ENCODE assay signal across 1 fruit fly cellular context in the genomic region with DNA sequence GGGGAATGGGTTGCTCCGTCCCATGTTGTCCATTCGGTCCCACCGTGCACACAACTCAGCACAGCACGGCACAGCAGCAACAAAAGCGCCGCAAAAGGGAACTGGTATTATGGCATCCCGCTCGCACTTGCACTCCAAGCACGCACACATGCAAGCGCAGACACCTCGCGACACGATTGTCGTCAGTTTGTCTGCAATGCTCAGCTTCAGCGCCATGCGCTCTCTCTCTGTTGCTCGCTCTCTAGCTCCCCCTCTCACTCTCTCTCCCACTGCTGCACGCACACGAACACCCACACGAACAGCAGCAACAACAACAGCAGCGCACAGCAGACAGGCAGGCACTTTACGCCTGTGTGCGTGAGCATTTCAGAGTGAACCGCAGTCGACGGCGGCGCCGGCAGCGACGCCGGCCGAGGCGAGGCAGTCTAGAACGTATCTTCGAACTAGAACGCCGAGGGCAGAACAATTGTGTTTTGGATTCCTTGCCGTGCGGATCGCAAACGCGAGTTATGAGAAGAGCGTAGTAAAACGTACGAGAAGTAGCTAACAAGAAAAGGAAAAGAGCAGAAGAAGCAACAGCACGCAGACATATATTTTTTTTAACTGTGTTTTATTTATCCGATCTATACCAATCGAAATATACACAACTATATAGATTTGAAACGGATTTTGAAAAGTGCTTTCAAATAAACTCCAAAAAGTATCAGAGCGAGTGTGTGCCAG.
TF ChIP-seq lines count a peak whose summit lies in the region.

Gene brk, plus strand, starts transcription at position 462 of the 723 bp plus-strand sequence.

TF ChIP-seq in whole organism, embryonic, 481 proteins besides CTCF, POLR2A, EP300 and RAD21 (continued from another document and continues in another):
- TF ChIP-seq CG31388 (GFP tag; optimal IDR thresholded peaks at IDR 0.05; lab: Kevin White, UChicago), result no peak
- TF ChIP-seq psq (GFP tag; optimal IDR thresholded peaks at IDR 0.05; lab: Kevin White, UChicago), result no peak
- TF ChIP-seq al (GFP tag; IDR thresholded peaks at IDR 0.05; lab: Robert Waterston, UW), result no peak
- TF ChIP-seq gt (GFP tag; IDR thresholded peaks at IDR 0.05; lab: Robert Waterston, UW), result no peak
- TF ChIP-seq hth (optimal IDR thresholded peaks at IDR 0.05; lab: Kevin White, UChicago), result no peak
- TF ChIP-seq CG34224 (GFP tag; IDR thresholded peaks at IDR 0.05; lab: Robert Waterston, UW; ENCODE audit: partially characterized antibody), result peak; percentile 53; the same call in 1 of the 3 replicates
- TF ChIP-seq maf-S (GFP tag; optimal IDR thresholded peaks at IDR 0.05; lab: Kevin White, UChicago), result no peak
- TF ChIP-seq B-H1 (GFP tag; IDR thresholded peaks at IDR 0.05; lab: Robert Waterston, UW), result no peak
- no peak for TF ChIP-seq CG18619 (GFP tag; optimal IDR thresholded peaks at IDR 0.05; lab: Kevin White, UChicago)
- TF ChIP-seq p53 (GFP tag; optimal IDR thresholded peaks at IDR 0.05; lab: Kevin White, UChicago), result no peak
- TF ChIP-seq CG12071 (GFP tag; optimal IDR thresholded peaks at IDR 0.05; lab: Kevin White, UChicago), result no peak
- no peak for TF ChIP-seq lov (optimal IDR thresholded peaks at IDR 0.05; lab: Kevin White, UChicago)
- peak; percentile 44; the same call in 1 of the 3 replicates for TF ChIP-seq lov (GFP tag; IDR thresholded peaks at IDR 0.05; lab: Robert Waterston, UW)
- no peak for TF ChIP-seq lmd (GFP tag; IDR thresholded peaks at IDR 0.05; lab: Robert Waterston, UW)
- TF ChIP-seq jing (GFP tag; optimal IDR thresholded peaks at IDR 0.05; lab: Kevin White, UChicago), result no peak
- no peak for TF ChIP-seq sqz (GFP tag; optimal IDR thresholded peaks at IDR 0.05; lab: Kevin White, UChicago)
- no peak for TF ChIP-seq dm (GFP tag; optimal IDR thresholded peaks at IDR 0.05; lab: Kevin White, UChicago)
- TF ChIP-seq Blimp-1 (GFP tag; optimal IDR thresholded peaks at IDR 0.05; lab: Kevin White, UChicago), result no peak
- TF ChIP-seq Adf1 (GFP tag; IDR thresholded peaks at IDR 0.05; lab: Robert Waterston, UW), result peak; percentile 100
- no peak for TF ChIP-seq CG3995 (GFP tag; optimal IDR thresholded peaks at IDR 0.05; lab: Kevin White, UChicago)
- no peak for TF ChIP-seq TFAM (GFP tag; optimal IDR thresholded peaks at IDR 0.05; lab: Kevin White, UChicago)
- peak; percentile 37; the same call in 1 of the 2 replicates for TF ChIP-seq unc-4 (GFP tag; IDR thresholded peaks at IDR 0.05; lab: Robert Waterston, UW; ENCODE audit: partially characterized antibody)
- TF ChIP-seq sens-2 (GFP tag; IDR thresholded peaks at IDR 0.05; lab: Robert Waterston, UW), result no peak
- no peak for TF ChIP-seq CG6854 (GFP tag; optimal IDR thresholded peaks at IDR 0.05; lab: Kevin White, UChicago)
- TF ChIP-seq CG30403 (GFP tag; optimal IDR thresholded peaks at IDR 0.05; lab: Kevin White, UChicago), result no peak
- TF ChIP-seq HLH54F (GFP tag; optimal IDR thresholded peaks at IDR 0.05; lab: Kevin White, UChicago), result no peak
- no peak for TF ChIP-seq BEAF-32 (GFP tag; optimal IDR thresholded peaks at IDR 0.05; lab: Kevin White, UChicago)
- peak; percentile 97 for TF ChIP-seq crol (GFP tag; IDR thresholded peaks at IDR 0.05; lab: Robert Waterston, UW)
- TF ChIP-seq CG2875 (GFP tag; optimal IDR thresholded peaks at IDR 0.05; lab: Kevin White, UChicago), result no peak
- TF ChIP-seq CG11456 (GFP tag; IDR thresholded peaks at IDR 0.05; lab: Robert Waterston, UW), result no peak
- TF ChIP-seq sc (optimal IDR thresholded peaks at IDR 0.05; lab: Kevin White, UChicago), result no peak
- no peak for TF ChIP-seq sc (GFP tag; optimal IDR thresholded peaks at IDR 0.05; lab: Kevin White, UChicago)
- no peak for TF ChIP-seq Fer1 (GFP tag; optimal IDR thresholded peaks at IDR 0.05; lab: Kevin White, UChicago)
- no peak for TF ChIP-seq ap (GFP tag; IDR thresholded peaks at IDR 0.05; lab: Robert Waterston, UW)
- no peak for TF ChIP-seq CG7963 (GFP tag; IDR thresholded peaks at IDR 0.05; lab: Robert Waterston, UW; ENCODE audit: partially characterized antibody)
- no peak for TF ChIP-seq dmrt11E (tag; optimal IDR thresholded peaks at IDR 0.05; lab: Kevin White, UChicago)
- no peak for TF ChIP-seq repo (GFP tag; optimal IDR thresholded peaks at IDR 0.05; lab: Kevin White, UChicago)
- TF ChIP-seq CG11695 (GFP tag; IDR thresholded peaks at IDR 0.05; lab: Robert Waterston, UW), result no peak
- TF ChIP-seq Opbp (GFP tag; IDR thresholded peaks at IDR 0.05; lab: Robert Waterston, UW; ENCODE audit: partially characterized antibody), result no peak
- TF ChIP-seq CG13296 (GFP tag; optimal IDR thresholded peaks at IDR 0.05; lab: Kevin White, UChicago), result no peak
- TF ChIP-seq Ada2b (GFP tag; IDR thresholded peaks at IDR 0.05; lab: Robert Waterston, UW), result no peak
- no peak for TF ChIP-seq Nf-YB (GFP tag; optimal IDR thresholded peaks at IDR 0.05; lab: Kevin White, UChicago)
- TF ChIP-seq H15 (GFP tag; IDR thresholded peaks at IDR 0.05; lab: Robert Waterston, UW), result no peak
- no peak for TF ChIP-seq GATAe (GFP tag; conservative IDR thresholded peaks at IDR 0.05; lab: Robert Waterston, UW)
- no peak for TF ChIP-seq Lhr (GFP tag; optimal IDR thresholded peaks at IDR 0.05; lab: Kevin White, UChicago)
- TF ChIP-seq vnd (GFP tag; IDR thresholded peaks at IDR 0.05; lab: Robert Waterston, UW; ENCODE audit: partially characterized antibody), result no peak
- TF ChIP-seq Gug (GFP tag; IDR thresholded peaks at IDR 0.05; lab: Robert Waterston, UW), result no peak
- TF ChIP-seq zfh1 (GFP tag; IDR thresholded peaks at IDR 0.05; lab: Robert Waterston, UW), result 0 out of 3 replicates have a peak, but pooled peaks have one; percentile 23
- no peak for TF ChIP-seq CG15011 (GFP tag; optimal IDR thresholded peaks at IDR 0.05; lab: Kevin White, UChicago)
- no peak for TF ChIP-seq CG12236 (GFP tag; optimal IDR thresholded peaks at IDR 0.05; lab: Kevin White, UChicago)
- TF ChIP-seq Nf-YC (tag; optimal IDR thresholded peaks at IDR 0.05; lab: Kevin White, UChicago), result no peak
- no peak for TF ChIP-seq D19A (tag; optimal IDR thresholded peaks at IDR 0.05; lab: Kevin White, UChicago)
- peak; percentile 98 for TF ChIP-seq CG8478 (optimal IDR thresholded peaks at IDR 0.05; lab: Kevin White, UChicago)
- no peak for TF ChIP-seq YL-1 (GFP tag; optimal IDR thresholded peaks at IDR 0.05; lab: Kevin White, UChicago)
- TF ChIP-seq ham (GFP tag; IDR thresholded peaks at IDR 0.05; lab: Robert Waterston, UW), result no peak
- TF ChIP-seq CG6689 (GFP tag; IDR thresholded peaks at IDR 0.05; lab: Robert Waterston, UW), result no peak
- no peak for TF ChIP-seq az2 (GFP tag; optimal IDR thresholded peaks at IDR 0.05; lab: Kevin White, UChicago)
- no peak for TF ChIP-seq CG17385 (GFP tag; optimal IDR thresholded peaks at IDR 0.05; lab: Kevin White, UChicago)
- TF ChIP-seq CG8089 (GFP tag; optimal IDR thresholded peaks at IDR 0.05; lab: Kevin White, UChicago), result no peak
- no peak for TF ChIP-seq Chrac-16 (GFP tag; optimal IDR thresholded peaks at IDR 0.05; lab: Kevin White, UChicago)
- TF ChIP-seq salm (tag; optimal IDR thresholded peaks at IDR 0.05; lab: Kevin White, UChicago), result no peak
- no peak for TF ChIP-seq Dref (GFP tag; IDR thresholded peaks at IDR 0.05; lab: Robert Waterston, UW)
- no peak for TF ChIP-seq CG5245 (GFP tag; optimal IDR thresholded peaks at IDR 0.05; lab: Kevin White, UChicago)
- TF ChIP-seq luna (GFP tag; optimal IDR thresholded peaks at IDR 0.05; lab: Kevin White, UChicago), result no peak
- no peak for TF ChIP-seq nom (GFP tag; optimal IDR thresholded peaks at IDR 0.05; lab: Kevin White, UChicago)
- TF ChIP-seq Ets65A (GFP tag; lab: Kevin White, UChicago), result no peak
- TF ChIP-seq slbo (GFP tag; IDR thresholded peaks at IDR 0.05; lab: Robert Waterston, UW), result no peak
- TF ChIP-seq ab (GFP tag; optimal IDR thresholded peaks at IDR 0.05; lab: Kevin White, UChicago), result no peak
- TF ChIP-seq Dip2 (GFP tag; IDR thresholded peaks at IDR 0.05; lab: Robert Waterston, UW), result no peak
- 0 out of 2 replicates have a peak, but pooled peaks have one; percentile 36 for TF ChIP-seq klu (GFP tag; IDR thresholded peaks at IDR 0.05; lab: Robert Waterston, UW)
- TF ChIP-seq CG8924 (tag; optimal IDR thresholded peaks at IDR 0.05; lab: Kevin White, UChicago), result no peak
- TF ChIP-seq tio (GFP tag; optimal IDR thresholded peaks at IDR 0.05; lab: Kevin White, UChicago), result no peak
- no peak; the same call in 1 of the 2 replicates for TF ChIP-seq Bgb (GFP tag; IDR thresholded peaks at IDR 0.05; lab: Robert Waterston, UW; ENCODE audit: partially characterized antibody)
- no peak for TF ChIP-seq CG7786 (GFP tag; optimal IDR thresholded peaks at IDR 0.05; lab: Kevin White, UChicago)
- no peak; the same call in 1 of the 2 replicates for TF ChIP-seq ato (GFP tag; IDR thresholded peaks at IDR 0.05; lab: Robert Waterston, UW; ENCODE audit: partially characterized antibody)
- TF ChIP-seq run (tag; optimal IDR thresholded peaks at IDR 0.05; lab: Kevin White, UChicago), result no peak
- no peak for TF ChIP-seq CG10366 (GFP tag; IDR thresholded peaks at IDR 0.05; lab: Robert Waterston, UW)
- TF ChIP-seq Mrtf (GFP tag; IDR thresholded peaks at IDR 0.05; lab: Robert Waterston, UW), result no peak
- TF ChIP-seq Hand (GFP tag; optimal IDR thresholded peaks at IDR 0.05; lab: Kevin White, UChicago), result no peak
- no peak for TF ChIP-seq pnt (GFP tag; optimal IDR thresholded peaks at IDR 0.05; lab: Kevin White, UChicago)
- TF ChIP-seq sr (GFP tag; IDR thresholded peaks at IDR 0.05; lab: Robert Waterston, UW), result peak; percentile 98
- TF ChIP-seq dpn (GFP tag; optimal IDR thresholded peaks at IDR 0.05; lab: Kevin White, UChicago), result no peak
- no peak for TF ChIP-seq CG2116 (GFP tag; optimal IDR thresholded peaks at IDR 0.05; lab: Kevin White, UChicago)
- TF ChIP-seq CG10959 (GFP tag; IDR thresholded peaks at IDR 0.05; lab: Robert Waterston, UW), result no peak
- TF ChIP-seq gem (tag; optimal IDR thresholded peaks at IDR 0.05; lab: Kevin White, UChicago), result no peak
- no peak for TF ChIP-seq CG2120 (GFP tag; optimal IDR thresholded peaks at IDR 0.05; lab: Kevin White, UChicago)
- no peak; the same call in 2 of the 3 replicates for TF ChIP-seq Dbx (GFP tag; IDR thresholded peaks at IDR 0.05; lab: Robert Waterston, UW)
- no peak for TF ChIP-seq Fer3 (tag; optimal IDR thresholded peaks at IDR 0.05; lab: Kevin White, UChicago)
- TF ChIP-seq ase (GFP tag; IDR thresholded peaks at IDR 0.05; lab: Robert Waterston, UW), result no peak
- no peak for TF ChIP-seq tll (GFP tag; optimal IDR thresholded peaks at IDR 0.05; lab: Kevin White, UChicago)
- TF ChIP-seq bcd (GFP tag; optimal IDR thresholded peaks at IDR 0.05; lab: Kevin White, UChicago), result no peak
- TF ChIP-seq trem (tag; optimal IDR thresholded peaks at IDR 0.05; lab: Kevin White, UChicago), result no peak
- peak; percentile 90 for TF ChIP-seq CG12769 (tag; optimal IDR thresholded peaks at IDR 0.05; lab: Kevin White, UChicago)
- no peak for TF ChIP-seq Hr3 (GFP tag; optimal IDR thresholded peaks at IDR 0.05; lab: Kevin White, UChicago)
- TF ChIP-seq CG31365 (tag; optimal IDR thresholded peaks at IDR 0.05; lab: Kevin White, UChicago), result no peak
- TF ChIP-seq D19B (GFP tag; optimal IDR thresholded peaks at IDR 0.05; lab: Kevin White, UChicago), result no peak
- no peak for TF ChIP-seq Tbp (GFP tag; optimal IDR thresholded peaks at IDR 0.05; lab: Kevin White, UChicago)
- peak; percentile 31 for TF ChIP-seq HmgZ (tag; optimal IDR thresholded peaks at IDR 0.05; lab: Kevin White, UChicago)
- TF ChIP-seq CG13287 (GFP tag; IDR thresholded peaks at IDR 0.05; lab: Robert Waterston, UW; ENCODE audit: partially characterized antibody), result peak; percentile 61
- TF ChIP-seq CG14014 (GFP tag; IDR thresholded peaks at IDR 0.05; lab: Robert Waterston, UW), result no peak
- TF ChIP-seq Xrp1 (GFP tag; IDR thresholded peaks at IDR 0.05; lab: Robert Waterston, UW), result no peak
- TF ChIP-seq hbn (GFP tag; IDR thresholded peaks at IDR 0.05; lab: Robert Waterston, UW; ENCODE audit: partially characterized antibody), result no peak; the same call in 1 of the 2 replicates
- no peak for TF ChIP-seq CG42726 (GFP tag; IDR thresholded peaks at IDR 0.05; lab: Robert Waterston, UW; ENCODE audit: partially characterized antibody)
- TF ChIP-seq sob (GFP tag; IDR thresholded peaks at IDR 0.05; lab: Robert Waterston, UW), result no peak
- no peak for TF ChIP-seq CG7372 (GFP tag; IDR thresholded peaks at IDR 0.05; lab: Robert Waterston, UW)
- no peak for TF ChIP-seq C15 (GFP tag; IDR thresholded peaks at IDR 0.05; lab: Robert Waterston, UW)
- no peak for TF ChIP-seq CG1792 (GFP tag; optimal IDR thresholded peaks at IDR 0.05; lab: Kevin White, UChicago)
- TF ChIP-seq sd (tag; optimal IDR thresholded peaks at IDR 0.05; lab: Kevin White, UChicago), result peak; percentile 75
- no peak for TF ChIP-seq org-1 (GFP tag; optimal IDR thresholded peaks at IDR 0.05; lab: Kevin White, UChicago)
- TF ChIP-seq Vsx1 (GFP tag; optimal IDR thresholded peaks at IDR 0.05; lab: Kevin White, UChicago), result no peak
- TF ChIP-seq CG10543 (GFP tag; optimal IDR thresholded peaks at IDR 0.05; lab: Kevin White, UChicago), result peak; percentile 27
- no peak for TF ChIP-seq CG17186 (GFP tag; optimal IDR thresholded peaks at IDR 0.05; lab: Kevin White, UChicago)
- no peak for TF ChIP-seq sima (GFP tag; optimal IDR thresholded peaks at IDR 0.05; lab: Kevin White, UChicago)
- TF ChIP-seq ci (GFP tag; IDR thresholded peaks at IDR 0.05; lab: Robert Waterston, UW), result peak; percentile 44; the same call in 1 of the 3 replicates
- TF ChIP-seq nmo (GFP tag; optimal IDR thresholded peaks at IDR 0.05; lab: Kevin White, UChicago), result no peak
- TF ChIP-seq Abd-B (GFP tag; optimal IDR thresholded peaks at IDR 0.05; lab: Kevin White, UChicago), result no peak
- TF ChIP-seq stc (GFP tag; IDR thresholded peaks at IDR 0.05; lab: Robert Waterston, UW), result no peak
- TF ChIP-seq CG4820 (GFP tag; optimal IDR thresholded peaks at IDR 0.05; lab: Kevin White, UChicago), result no peak
- TF ChIP-seq CG9727 (GFP tag; optimal IDR thresholded peaks at IDR 0.05; lab: Kevin White, UChicago), result no peak
- TF ChIP-seq CG3838 (GFP tag; optimal IDR thresholded peaks at IDR 0.05; lab: Kevin White, UChicago), result no peak
- TF ChIP-seq pros (GFP tag; optimal IDR thresholded peaks at IDR 0.05; lab: Kevin White, UChicago), result peak; percentile 70
- TF ChIP-seq twi (tag; optimal IDR thresholded peaks at IDR 0.05; lab: Kevin White, UChicago), result no peak
- no peak for TF ChIP-seq Hey (tag; optimal IDR thresholded peaks at IDR 0.05; lab: Kevin White, UChicago)
- no peak for TF ChIP-seq sisA (GFP tag; IDR thresholded peaks at IDR 0.05; lab: Robert Waterston, UW)
- TF ChIP-seq dimm (GFP tag; IDR thresholded peaks at IDR 0.05; lab: Robert Waterston, UW), result no peak
- TF ChIP-seq HLH3B (GFP tag; IDR thresholded peaks at IDR 0.05; lab: Robert Waterston, UW), result no peak
- no peak for TF ChIP-seq exex (tag; optimal IDR thresholded peaks at IDR 0.05; lab: Kevin White, UChicago)
- peak; percentile 84 for TF ChIP-seq Jarid2 (GFP tag; optimal IDR thresholded peaks at IDR 0.05; lab: Kevin White, UChicago)
